Fruit fly (Drosophila melanogaster): ENCODE results near the gene Cyp12e1.

Gene Cyp12e1

dm6 chr3R:10479439-10479838, 44.9 kb downstream of the Cyp12e1 start:
- TF ChIP-seq ss (GFP tag; optimal IDR thresholded peaks at IDR 0.05) = peak in 1 of 2 experiments; percentile 96
- TF ChIP-seq Eip78C (GFP tag) = no peak
- TF ChIP-seq CG10669 (GFP tag; optimal IDR thresholded peaks at IDR 0.05) = no peak
